Worm (Caenorhabditis elegans) whole organism, midembryonic: ENCODE measurements around the gene ent-1.

Experiments used
- T22C8.4 ChIP-seq: fragments of 200-800 bp; sonication (Bioruptor generic); IDR thresholded peaks from 2 replicates; pipeline ENCODE4 v1.3.6; 2022; ENCODE audit warnings: missing genetic modification characterization, missing compliant biosample characterization
- cog-1 ChIP-seq: sonication (generic microtip); optimal IDR thresholded peaks from 2 replicates; lab custom pipeline; 2016; ENCODE audit warnings: missing genetic modification characterization, missing compliant biosample characterization
- flt-1 ChIP-seq: fragments of 200-800 bp; sonication (Bioruptor generic); IDR thresholded peaks from 2 replicates; pipeline ENCODE4 v1.3.6; 2022; ENCODE audit warnings: missing genetic modification characterization, missing compliant biosample characterization
- klf-2 ChIP-seq: fragments of 200-800 bp; sonication (Bioruptor generic); conservative IDR thresholded peaks from 2 replicates; pipeline ENCODE4 v1.3.6; 2022; ENCODE audit warnings: missing genetic modification reagents, missing genetic modification characterization, missing compliant biosample characterization
- med-1 ChIP-seq: sonication (generic microtip); optimal IDR thresholded peaks from 2 replicates; lab custom pipeline; 2017; ENCODE audit warnings: missing genetic modification characterization, mild to moderate bottlenecking, missing compliant biosample characterization, antibody characterized with exemption, missing genetic modification reagents; ENCODE audit not compliant: insufficient read depth
- ref-1 ChIP-seq: fragments of 200-800 bp; sonication (Bioruptor generic); conservative IDR thresholded peaks from 2 replicates; pipeline ENCODE4 v1.3.6; 2022; ENCODE audit warnings: missing genetic modification reagents, missing genetic modification characterization, missing compliant biosample characterization
- tab-1 ChIP-seq: fragments of 200-800 bp; sonication (Bioruptor generic); IDR thresholded peaks from 2 replicates; pipeline ENCODE4 v1.3.6; 2022; ENCODE audit warnings: missing genetic modification characterization, missing compliant biosample characterization
- ztf-23 ChIP-seq: fragments of 200-800 bp; sonication (Bioruptor generic); IDR thresholded peaks from 2 replicates; pipeline ENCODE4 v1.3.6; 2022; ENCODE audit warnings: missing genetic modification reagents, missing genetic modification characterization, missing compliant biosample characterization
- ztf-29 ChIP-seq: fragments of 200-800 bp; sonication (Bioruptor generic); IDR thresholded peaks from 2 replicates; pipeline ENCODE4 v1.3.6; 2022; ENCODE audit warnings: missing genetic modification reagents, missing genetic modification characterization, missing compliant biosample characterization

Gene ent-1

DNA sequence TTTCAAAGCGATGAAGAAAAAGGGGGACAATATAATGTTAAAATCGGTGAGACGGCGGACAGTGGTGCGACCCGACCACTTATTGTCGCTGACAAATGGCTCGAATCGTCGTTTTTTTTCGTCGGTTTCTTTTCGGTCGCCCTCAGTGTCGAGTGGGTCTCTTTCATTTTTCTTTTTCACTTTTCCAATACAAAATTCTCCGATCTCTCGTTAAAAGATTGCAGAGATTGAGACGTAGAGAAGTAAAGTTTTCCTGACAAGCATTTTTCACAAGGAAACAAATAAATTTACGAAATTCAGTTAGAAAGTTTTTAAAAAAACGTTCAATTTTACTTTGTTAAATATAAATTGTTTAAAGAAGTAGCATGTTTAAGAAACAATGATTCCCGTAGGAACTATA is 36.3 kb upstream of the ent-1 start:
- no peak for TF ChIP-seq ztf-23 (GFP tag; lab: Robert Waterston, UW)
- TF ChIP-seq T22C8.4 (GFP tag; lab: Robert Waterston, UW) = no peak
- TF ChIP-seq tab-1 (GFP tag; lab: Robert Waterston, UW) = no peak
- no peak for TF ChIP-seq flt-1 (GFP tag; lab: Robert Waterston, UW)
- no peak for TF ChIP-seq ztf-29 (GFP tag; lab: Robert Waterston, UW)
- TF ChIP-seq klf-2 (GFP tag; lab: Robert Waterston, UW) = no peak

DNA sequence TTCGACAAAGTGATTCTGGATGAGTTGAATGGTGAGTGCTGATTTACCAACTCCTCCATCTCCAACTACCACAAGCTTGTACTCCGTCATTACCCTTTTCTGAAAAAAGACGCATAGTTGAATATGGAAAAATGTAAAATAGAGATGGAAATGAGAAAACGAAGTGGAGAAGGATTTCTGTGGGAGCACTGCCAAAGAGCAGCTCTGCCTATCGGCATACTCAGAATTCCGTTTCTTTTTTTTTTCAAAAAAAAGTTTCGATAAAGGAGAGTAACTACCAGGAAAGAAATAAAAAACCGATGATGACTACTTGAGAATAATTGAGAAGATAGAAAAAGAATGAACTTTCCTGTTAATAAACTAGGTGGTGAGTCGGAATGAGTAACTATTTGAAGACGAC is 35.7 kb upstream of the ent-1 start, which contains the start of gene let-60:
Gene let-60, minus strand, starts transcription at position 101 of the 400 bp plus-strand sequence.
- TF ChIP-seq klf-2 (GFP tag; lab: Robert Waterston, UW) (no peak), tab-1 (GFP tag; lab: Robert Waterston, UW) (no peak), ztf-23 (GFP tag; lab: Robert Waterston, UW) (no peak), T22C8.4 (GFP tag; lab: Robert Waterston, UW) (no peak), flt-1 (GFP tag; lab: Robert Waterston, UW) (no peak), ref-1 (GFP tag; lab: Robert Waterston, UW) (no peak), med-1 (GFP tag; lab: Kevin White, UChicago) (no peak), ztf-29 (GFP tag; lab: Robert Waterston, UW) (no peak), cog-1 (tag; lab: Kevin White, UChicago) (no peak)

DNA sequence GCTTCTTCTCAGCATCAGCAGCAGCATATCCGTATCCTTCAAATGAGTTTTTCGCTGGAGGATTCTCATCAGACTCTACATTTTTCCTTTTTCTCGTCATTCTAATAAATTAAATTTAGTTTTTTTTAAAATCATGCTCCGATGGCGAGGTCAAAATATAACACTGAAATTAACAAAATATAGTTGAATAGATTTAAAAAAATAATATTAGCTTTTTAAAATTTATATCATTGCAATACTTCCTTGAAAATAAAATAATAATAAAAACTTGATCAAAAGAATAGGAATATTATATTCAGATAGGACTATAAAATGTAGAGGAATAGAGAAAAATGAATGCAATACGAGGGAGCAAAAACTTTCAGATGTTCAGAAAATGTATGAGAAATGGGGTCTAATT is 32.7 kb upstream of the ent-1 start, which contains the start of gene ZK792.5:
Gene ZK792.5, minus strand, starts transcription at position 101 of the 400 bp plus-strand sequence.
- TF ChIP-seq flt-1 (GFP tag; lab: Robert Waterston, UW) (no peak), ref-1 (GFP tag; lab: Robert Waterston, UW) (no peak), ztf-23 (GFP tag; lab: Robert Waterston, UW) (no peak), T22C8.4 (GFP tag; lab: Robert Waterston, UW) (no peak), ztf-29 (GFP tag; lab: Robert Waterston, UW) (no peak), med-1 (GFP tag; lab: Kevin White, UChicago) (no peak), cog-1 (tag; lab: Kevin White, UChicago) (no peak), tab-1 (GFP tag; lab: Robert Waterston, UW) (no peak), klf-2 (GFP tag; lab: Robert Waterston, UW) (no peak)

DNA sequence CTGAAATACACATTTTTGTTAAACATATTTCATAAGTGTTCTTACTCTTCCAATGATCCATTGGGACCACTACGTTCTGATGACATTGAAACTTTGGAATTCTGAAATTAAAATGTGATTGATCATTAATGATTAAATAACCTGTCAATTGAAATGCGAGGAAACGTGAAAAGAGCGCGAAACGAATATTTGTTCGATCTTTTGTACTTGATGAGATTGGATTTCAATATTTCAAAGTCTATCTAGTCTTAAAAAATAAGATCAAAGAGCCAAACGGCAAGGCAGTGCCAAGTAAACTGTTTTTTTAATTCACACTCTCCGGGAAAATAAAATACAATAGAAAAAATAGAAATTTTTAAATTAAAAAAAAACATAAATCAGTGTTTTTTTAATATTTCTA is 26.6 kb upstream of the ent-1 start, which contains the start of gene ZK792.4:
Gene ZK792.4, minus strand, starts transcription at position 101 of the 400 bp plus-strand sequence.
- TF ChIP-seq ref-1 (GFP tag; lab: Robert Waterston, UW) (no peak), cog-1 (tag; lab: Kevin White, UChicago) (no peak), klf-2 (GFP tag; lab: Robert Waterston, UW) (no peak), flt-1 (GFP tag; lab: Robert Waterston, UW) (no peak), ztf-23 (GFP tag; lab: Robert Waterston, UW) (no peak), ztf-29 (GFP tag; lab: Robert Waterston, UW) (no peak), med-1 (GFP tag; lab: Kevin White, UChicago) (no peak), T22C8.4 (GFP tag; lab: Robert Waterston, UW) (no peak), tab-1 (GFP tag; lab: Robert Waterston, UW) (no peak)

DNA sequence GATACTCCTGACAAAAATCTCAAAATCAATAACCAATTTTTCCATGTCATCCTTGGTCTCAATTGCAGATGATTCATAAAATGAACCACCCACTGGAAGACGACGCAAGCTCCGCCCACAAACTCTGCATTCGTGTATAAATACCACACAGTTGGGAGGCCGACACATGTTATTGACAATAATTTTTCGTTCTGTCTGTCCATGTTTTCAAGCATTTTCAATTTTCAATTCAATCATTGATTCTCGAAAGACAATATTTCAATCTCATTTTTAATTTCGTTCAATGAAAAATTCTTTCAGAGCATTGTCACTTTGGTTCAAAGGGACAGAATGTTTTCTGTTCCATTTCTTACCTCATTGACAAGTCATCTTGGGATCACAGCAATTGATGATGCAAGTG is 20.8 kb upstream of the ent-1 start, which contains the start of gene inx-9:
Gene inx-9, plus strand, starts transcription at position 301 of the 400 bp plus-strand sequence.
- TF ChIP-seq tab-1 (GFP tag; lab: Robert Waterston, UW) (no peak), flt-1 (GFP tag; lab: Robert Waterston, UW) (no peak), ztf-23 (GFP tag; lab: Robert Waterston, UW) (no peak), cog-1 (tag; lab: Kevin White, UChicago) (no peak), ref-1 (GFP tag; lab: Robert Waterston, UW) (no peak), klf-2 (GFP tag; lab: Robert Waterston, UW) (no peak), med-1 (GFP tag; lab: Kevin White, UChicago) (no peak)

DNA sequence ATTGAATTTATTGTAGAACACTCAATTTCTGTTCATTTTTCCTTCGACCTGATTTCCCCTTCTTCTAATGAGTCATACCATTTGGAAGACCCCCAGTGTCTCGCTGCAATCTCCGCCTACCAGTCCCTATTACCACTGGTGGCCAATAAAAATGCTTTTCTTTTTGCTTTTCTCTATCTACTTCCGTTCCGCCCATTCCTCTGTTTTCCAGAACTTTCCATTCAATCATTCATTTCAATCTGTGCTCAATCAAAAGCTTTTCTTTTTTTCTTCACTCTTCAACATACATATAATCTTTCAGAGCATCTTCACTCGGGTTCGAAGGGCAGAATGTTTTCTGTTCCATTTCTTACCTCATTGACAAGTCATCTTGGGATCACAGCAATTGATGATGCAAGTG is 18.3 kb upstream of the ent-1 start, which contains the start of gene inx-8:
Gene inx-8, plus strand, starts transcription at position 301 of the 400 bp plus-strand sequence.
- TF ChIP-seq ztf-23 (GFP tag; lab: Robert Waterston, UW) (no peak), med-1 (GFP tag; lab: Kevin White, UChicago) (no peak), cog-1 (tag; lab: Kevin White, UChicago) (no peak), tab-1 (GFP tag; lab: Robert Waterston, UW) (no peak), klf-2 (GFP tag; lab: Robert Waterston, UW) (no peak), T22C8.4 (GFP tag; lab: Robert Waterston, UW) (no peak), flt-1 (GFP tag; lab: Robert Waterston, UW) (no peak), ref-1 (GFP tag; lab: Robert Waterston, UW) (no peak)

DNA sequence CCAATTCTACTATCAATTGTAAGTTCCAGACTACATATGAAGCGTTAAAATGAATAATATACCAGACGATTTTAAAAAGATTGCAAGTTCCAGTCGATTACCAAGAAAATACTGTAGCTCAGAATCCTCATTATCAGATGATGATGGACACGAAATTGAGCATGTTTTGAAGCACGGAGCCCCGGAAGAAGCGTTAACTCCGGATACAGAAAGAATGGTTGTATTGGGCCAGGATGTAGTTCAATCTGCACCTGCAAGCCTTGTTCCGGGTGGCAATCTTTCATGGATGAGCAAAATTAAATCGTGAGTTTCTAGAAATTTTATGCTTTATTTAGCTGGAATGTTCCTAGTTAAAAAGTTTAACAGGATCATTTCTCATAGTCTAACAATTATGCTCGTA is 12.7 kb upstream of the ent-1 start, which contains the start of gene atg-4.2:
Gene atg-4.2, plus strand, starts transcription at position 24 of the 400 bp plus-strand sequence.
- TF ChIP-seq med-1 (GFP tag; lab: Kevin White, UChicago) (no peak), ref-1 (GFP tag; lab: Robert Waterston, UW) (no peak), cog-1 (tag; lab: Kevin White, UChicago) (no peak), T22C8.4 (GFP tag; lab: Robert Waterston, UW) (no peak), tab-1 (GFP tag; lab: Robert Waterston, UW) (no peak), ztf-29 (GFP tag; lab: Robert Waterston, UW) (no peak), flt-1 (GFP tag; lab: Robert Waterston, UW) (no peak), klf-2 (GFP tag; lab: Robert Waterston, UW) (no peak), ztf-23 (GFP tag; lab: Robert Waterston, UW) (no peak)

DNA sequence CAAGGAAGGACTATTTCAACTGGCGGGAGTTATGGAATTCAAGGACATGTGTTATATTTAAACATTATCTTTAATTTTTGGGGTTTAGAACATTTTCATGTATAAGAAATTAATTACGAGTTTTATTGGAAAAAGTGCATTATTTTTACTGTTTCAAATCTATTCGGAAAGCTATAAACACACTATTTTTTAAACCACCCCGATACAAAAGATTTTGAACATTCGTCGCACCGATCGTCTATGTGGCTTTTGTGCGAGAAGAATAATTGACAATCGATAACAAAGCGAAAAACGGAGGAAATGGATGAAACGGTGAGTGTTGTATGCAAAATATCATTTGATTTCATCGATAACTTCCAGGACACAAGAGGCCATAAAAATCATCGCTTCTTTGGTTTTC is 9.7 kb upstream of the ent-1 start, which contains the start of gene ZK809.9:
Gene ZK809.9, plus strand, starts transcription at position 301 of the 400 bp plus-strand sequence.
- TF ChIP-seq ztf-29 (GFP tag; lab: Robert Waterston, UW) = no peak
- no peak for TF ChIP-seq ztf-23 (GFP tag; lab: Robert Waterston, UW)
- TF ChIP-seq ref-1 (GFP tag; lab: Robert Waterston, UW) = no peak
- TF ChIP-seq tab-1 (GFP tag; lab: Robert Waterston, UW) = no peak
- TF ChIP-seq flt-1 (GFP tag; lab: Robert Waterston, UW) = no peak
- no peak for TF ChIP-seq klf-2 (GFP tag; lab: Robert Waterston, UW)
- no peak for TF ChIP-seq med-1 (GFP tag; lab: Kevin White, UChicago)
- TF ChIP-seq T22C8.4 (GFP tag; lab: Robert Waterston, UW) = no peak
- TF ChIP-seq cog-1 (tag; lab: Kevin White, UChicago) = no peak
